Fruit fly (Drosophila melanogaster) whole organism, prepupa: ENCODE results near the gene CG31913.

ENCODE experiments used
- Blimp-1 ChIP-seq: fragments of 200-800 bp; sonication (Bioruptor generic); optimal IDR thresholded peaks from 3 replicates; lab custom pipeline; 2017; ENCODE audit warnings: missing biosample characterization, missing genetic modification characterization, mild to moderate bottlenecking, moderate library complexity, missing genetic modification reagents
- CG10669 ChIP-seq: fragments of 200-800 bp; sonication (Bioruptor generic); optimal IDR thresholded peaks from 3 replicates; lab custom pipeline; 2018; ENCODE audit warnings: missing biosample characterization, mild to moderate bottlenecking, missing genetic modification characterization, moderate library complexity
- CG11902 ChIP-seq: fragments of 200-800 bp; sonication (Bioruptor generic); optimal IDR thresholded peaks from 3 replicates; lab custom pipeline; 2016; ENCODE audit warnings: missing biosample characterization, missing genetic modification characterization
- CG4318 ChIP-seq: fragments of 200-800 bp; sonication (Bioruptor generic); optimal IDR thresholded peaks from 3 replicates; lab custom pipeline; 2017; ENCODE audit warnings: missing biosample characterization, mild to moderate bottlenecking, missing genetic modification characterization
- CG6854 ChIP-seq: fragments of 200-800 bp; sonication (Bioruptor generic); optimal IDR thresholded peaks from 2 replicates; lab custom pipeline; 2017; ENCODE audit warnings: missing biosample characterization, mild to moderate bottlenecking, missing genetic modification characterization
- CG8119 ChIP-seq: fragments of 200-800 bp; sonication (Bioruptor generic); IDR thresholded peaks from 3 replicates; pipeline ENCODE4 v1.3.6; 2022; ENCODE audit warnings: missing biosample characterization, missing genetic modification characterization
- Gug ChIP-seq: fragments of 200-800 bp; sonication (Bioruptor generic); IDR thresholded peaks from 2 replicates; pipeline ENCODE4 v1.3.6; 2022; ENCODE audit warnings: missing biosample characterization, missing genetic modification characterization
- Lpt ChIP-seq: fragments of 200-800 bp; sonication (Bioruptor generic); optimal IDR thresholded peaks from 3 replicates; lab custom pipeline; 2016; ENCODE audit warnings: missing biosample characterization, missing genetic modification characterization
- dac ChIP-seq: fragments of 200-800 bp; sonication (Bioruptor generic); optimal IDR thresholded peaks from 2 replicates; lab custom pipeline; 2017; ENCODE audit warnings: missing biosample characterization, mild to moderate bottlenecking, missing genetic modification characterization
- dsx ChIP-seq: fragments of 200-800 bp; optimal IDR thresholded peaks from 3 replicates; lab custom pipeline; 2019; ENCODE audit warnings: missing biosample characterization, mild to moderate bottlenecking, missing genetic modification characterization, moderate library complexity; ENCODE audit not compliant: poor library complexity, severe bottlenecking
- net ChIP-seq: fragments of 200-800 bp; sonication (Bioruptor generic); optimal IDR thresholded peaks from 3 replicates; lab custom pipeline; 2016; ENCODE audit warnings: missing biosample characterization, missing genetic modification characterization
- salr ChIP-seq, 2 experiments: fragments of 200-800 bp; sonication (Bioruptor generic); optimal IDR thresholded peaks; 3 replicates each; lab custom pipeline; 2016 to 2018; ENCODE audit warnings: missing biosample characterization in 2 of 2, missing genetic modification characterization in 2 of 2, mild to moderate bottlenecking in 1 of 2

dm6 chr2L:5742437-5742836 is 41.4 kb upstream of the CG31913 start:
- TF ChIP-seq net (no peak), Blimp-1 (GFP tag; lab: Kevin White, UChicago) (no peak), salr (GFP tag; optimal IDR thresholded peaks at IDR 0.05; lab: Kevin White, UChicago) (no peak), CG6854 (GFP tag; lab: Kevin White, UChicago) (no peak), Gug (no peak), Lpt (GFP tag; lab: Kevin White, UChicago) (no peak), CG4318 (GFP tag; lab: Kevin White, UChicago) (no peak), CG8119 (GFP tag; lab: Robert Waterston, UW) (no peak), CG11902 (no peak), dsx (GFP tag; lab: Kevin White, UChicago) (no peak), dac (GFP tag; lab: Kevin White, UChicago) (no peak), CG10669 (GFP tag; lab: Kevin White, UChicago) (no peak)
